Fruit fly (Drosophila melanogaster) whole organism, embryonic: ENCODE measurements around the gene tHMG1.

Experiments used
- Adf1 ChIP-seq: fragments of 200-800 bp; sonication (Bioruptor generic); IDR thresholded peaks from 2 replicates; pipeline ENCODE4 v1.3.6; 2022; ENCODE audit warnings: missing biosample characterization, missing genetic modification characterization
- Antp ChIP-seq: fragments of 200-800 bp; sonication (Bioruptor generic); optimal IDR thresholded peaks from 3 replicates; lab custom pipeline; 2016; ENCODE audit warnings: missing biosample characterization, missing genetic modification characterization
- BEAF-32 ChIP-seq: fragments of 200-800 bp; sonication (Bioruptor generic); optimal IDR thresholded peaks from 3 replicates; lab custom pipeline; 2017; ENCODE audit warnings: missing biosample characterization, missing genetic modification characterization, mild to moderate bottlenecking, moderate library complexity, missing genetic modification reagents
- CG12659 ChIP-seq: fragments of 200-800 bp; sonication (Bioruptor generic); optimal IDR thresholded peaks from 3 replicates; lab custom pipeline; 2017; ENCODE audit warnings: mild to moderate bottlenecking, missing biosample characterization, missing genetic modification reagents, missing genetic modification characterization
- CG15269 ChIP-seq: fragments of 200-800 bp; sonication (Bioruptor generic); optimal IDR thresholded peaks from 2 replicates; lab custom pipeline; 2018; ENCODE audit warnings: missing biosample characterization, mild to moderate bottlenecking, missing genetic modification characterization, moderate library complexity
- CG15479 ChIP-seq: fragments of 200-800 bp; sonication (Bioruptor generic); optimal IDR thresholded peaks from 3 replicates; lab custom pipeline; 2019; ENCODE audit warnings: missing biosample characterization, mild to moderate bottlenecking, missing genetic modification characterization, moderate library complexity
- CG15601 ChIP-seq: fragments of 200-800 bp; sonication (Bioruptor generic); optimal IDR thresholded peaks from 3 replicates; lab custom pipeline; 2019; ENCODE audit warnings: missing biosample characterization, mild to moderate bottlenecking, missing genetic modification characterization, moderate library complexity
- CG17359 ChIP-seq: fragments of 200-800 bp; sonication (Bioruptor generic); optimal IDR thresholded peaks from 3 replicates; lab custom pipeline; 2018; ENCODE audit warnings: missing biosample characterization, mild to moderate bottlenecking, missing genetic modification characterization, moderate library complexity
- CG17912 ChIP-seq: fragments of 200-800 bp; sonication (Bioruptor generic); optimal IDR thresholded peaks from 2 replicates; lab custom pipeline; 2018; ENCODE audit warnings: missing biosample characterization, mild to moderate bottlenecking, missing genetic modification characterization
- CG2199 ChIP-seq: fragments of 200-800 bp; sonication (Bioruptor generic); IDR thresholded peaks from 3 replicates; pipeline ENCODE4 v1.3.6; 2022; ENCODE audit warnings: missing biosample characterization, missing genetic modification characterization
- CG34376 ChIP-seq: fragments of 200-800 bp; sonication (Bioruptor generic); optimal IDR thresholded peaks from 2 replicates; lab custom pipeline; 2018; ENCODE audit warnings: missing biosample characterization, mild to moderate bottlenecking, missing genetic modification characterization
- CG4424 ChIP-seq: fragments of 200-800 bp; sonication (Bioruptor generic); optimal IDR thresholded peaks from 3 replicates; lab custom pipeline; 2016; ENCODE audit warnings: missing biosample characterization, missing genetic modification characterization
- CG6791 ChIP-seq: fragments of 200-800 bp; sonication (Bioruptor generic); IDR thresholded peaks from 3 replicates; pipeline ENCODE4 v1.3.6; 2022; ENCODE audit warnings: missing biosample characterization, missing genetic modification characterization; ENCODE audit not compliant: partially characterized antibody
- CG8359 ChIP-seq: fragments of 200-800 bp; sonication (Bioruptor generic); optimal IDR thresholded peaks from 2 replicates; lab custom pipeline; 2017; ENCODE audit warnings: missing biosample characterization, mild to moderate bottlenecking, missing genetic modification characterization, borderline replicate concordance
- CG8944 ChIP-seq: fragments of 200-800 bp; sonication (Bioruptor generic); optimal IDR thresholded peaks from 3 replicates; lab custom pipeline; 2016; ENCODE audit warnings: missing biosample characterization, missing genetic modification characterization
- Camta ChIP-seq: fragments of 200-800 bp; sonication (Bioruptor generic); optimal IDR thresholded peaks from 2 replicates; lab custom pipeline; 2016; ENCODE audit warnings: missing biosample characterization, missing genetic modification characterization
- CoRest ChIP-seq: fragments of 200-800 bp; sonication (Bioruptor generic); optimal IDR thresholded peaks from 3 replicates; lab custom pipeline; 2018; ENCODE audit warnings: missing biosample characterization, mild to moderate bottlenecking, missing genetic modification characterization, moderate library complexity
- Dbx ChIP-seq: fragments of 200-800 bp; sonication (Bioruptor generic); IDR thresholded peaks from 3 replicates; pipeline ENCODE4 v1.3.6; 2022; ENCODE audit warnings: missing biosample characterization, missing genetic modification characterization
- Dip3 ChIP-seq: fragments of 200-800 bp; sonication (Bioruptor generic); optimal IDR thresholded peaks from 3 replicates; lab custom pipeline; 2016; ENCODE audit warnings: missing biosample characterization, missing genetic modification characterization
- GATAe ChIP-seq: fragments of 200-800 bp; sonication (Bioruptor generic); conservative IDR thresholded peaks from 2 replicates; pipeline ENCODE4 v1.3.6; 2022; ENCODE audit warnings: missing biosample characterization, missing genetic modification characterization
- HLHmδ ChIP-seq: fragments of 200-800 bp; sonication (Bioruptor generic); optimal IDR thresholded peaks from 2 replicates; lab custom pipeline; 2018; ENCODE audit warnings: missing biosample characterization, mild to moderate bottlenecking, missing genetic modification characterization, moderate library complexity
- Hr39 ChIP-seq: fragments of >200 bp; optimal IDR thresholded peaks from 2 replicates; lab custom pipeline; 2017
- Hr51 ChIP-seq, 2 experiments: fragments of 200-800 bp; sonication (Bioruptor generic); optimal IDR thresholded peaks; 2 replicates in 1 of 2; 3 replicates in 1 of 2; lab custom pipeline; 2016 to 2018; ENCODE audit warnings: missing biosample characterization in 2 of 2, missing genetic modification characterization in 2 of 2, mild to moderate bottlenecking in 1 of 2, moderate library complexity in 1 of 2
- MBD-R2 ChIP-seq: fragments of 200-800 bp; sonication (Bioruptor generic); IDR thresholded peaks from 2 replicates; pipeline ENCODE4 v1.3.6; 2022; ENCODE audit warnings: missing biosample characterization, missing genetic modification characterization
- MESR4 ChIP-seq: fragments of 200-800 bp; sonication (Bioruptor generic); optimal IDR thresholded peaks from 2 replicates; lab custom pipeline; 2018; ENCODE audit warnings: missing biosample characterization, mild to moderate bottlenecking, missing genetic modification characterization, moderate library complexity
- Myb ChIP-seq: fragments of 200-800 bp; sonication (Bioruptor generic); optimal IDR thresholded peaks from 2 replicates; lab custom pipeline; 2016; ENCODE audit warnings: missing biosample characterization, missing genetic modification characterization
- Neu2 ChIP-seq: fragments of 200-800 bp; sonication (Bioruptor generic); optimal IDR thresholded peaks from 3 replicates; lab custom pipeline; 2016; ENCODE audit warnings: missing biosample characterization, missing genetic modification characterization, borderline replicate concordance
- Nf-YA ChIP-seq: fragments of 200-800 bp; sonication (Bioruptor generic); IDR thresholded peaks from 2 replicates; pipeline ENCODE4 v1.3.6; 2022; ENCODE audit warnings: missing biosample characterization, missing genetic modification characterization
- Rx ChIP-seq: fragments of 200-800 bp; sonication (Bioruptor generic); IDR thresholded peaks from 2 replicates; pipeline ENCODE4 v1.3.6; 2022; ENCODE audit warnings: missing biosample characterization, missing genetic modification characterization
- Sox100B ChIP-seq: fragments of 200-800 bp; sonication (Bioruptor generic); optimal IDR thresholded peaks from 3 replicates; lab custom pipeline; 2018; ENCODE audit warnings: missing biosample characterization, mild to moderate bottlenecking, missing genetic modification characterization
- Stat92E ChIP-seq, 3 experiments: fragments of >200 bp in 2 of 3; fragments of 200-800 bp in 1 of 3; sonication (Bioruptor generic) in 1 of 3; optimal IDR thresholded peaks; 2 replicates each; lab custom pipeline; 2017 to 2019; ENCODE audit warnings: missing biosample characterization in 3 of 3, missing genetic modification characterization in 3 of 3, mild to moderate bottlenecking in 1 of 3, moderate library complexity in 1 of 3
- Taf1 ChIP-seq: fragments of 200-800 bp; sonication (Bioruptor generic); IDR thresholded peaks from 2 replicates; pipeline ENCODE4 v1.3.6; 2022; ENCODE audit warnings: missing biosample characterization, missing genetic modification characterization
- Usf ChIP-seq: fragments of 200-800 bp; sonication (Bioruptor generic); optimal IDR thresholded peaks from 2 replicates; lab custom pipeline; 2017; ENCODE audit warnings: missing genotype, missing biosample characterization, missing genetic modification characterization
- bbx ChIP-seq: fragments of 200-800 bp; sonication (Bioruptor generic); IDR thresholded peaks from 2 replicates; pipeline ENCODE4 v1.3.6; 2022; ENCODE audit warnings: missing biosample characterization, missing genetic modification characterization; ENCODE audit not compliant: partially characterized antibody
- br ChIP-seq: fragments of >200 bp; optimal IDR thresholded peaks from 2 replicates; lab custom pipeline; 2017
- cas ChIP-seq: fragments of 200-800 bp; sonication (Bioruptor generic); IDR thresholded peaks from 2 replicates; pipeline ENCODE4 v1.3.6; 2022; ENCODE audit warnings: missing biosample characterization, missing genetic modification characterization
- chm ChIP-seq: fragments of 200-800 bp; sonication (Bioruptor generic); IDR thresholded peaks from 2 replicates; pipeline ENCODE4 v1.3.6; 2022; ENCODE audit warnings: missing biosample characterization, missing genetic modification characterization
- dmrt11E ChIP-seq: fragments of 200-800 bp; sonication (Bioruptor generic); optimal IDR thresholded peaks from 3 replicates; lab custom pipeline; 2018; ENCODE audit warnings: missing biosample characterization, mild to moderate bottlenecking, missing genetic modification characterization, moderate library complexity
- emc ChIP-seq: fragments of 200-800 bp; sonication (Bioruptor generic); optimal IDR thresholded peaks from 2 replicates; lab custom pipeline; 2016; ENCODE audit warnings: missing biosample characterization, missing genetic modification characterization
- ems ChIP-seq: fragments of 200-800 bp; sonication (Bioruptor generic); optimal IDR thresholded peaks from 3 replicates; lab custom pipeline; 2016; ENCODE audit warnings: missing biosample characterization, missing genetic modification characterization
- gce ChIP-seq: fragments of 200-800 bp; sonication (Bioruptor generic); IDR thresholded peaks from 3 replicates; pipeline ENCODE4 v1.3.6; 2022; ENCODE audit warnings: missing biosample characterization, missing genetic modification characterization
- hth ChIP-seq: fragments of >200 bp; optimal IDR thresholded peaks from 2 replicates; lab custom pipeline; 2017; ENCODE audit warnings: inconsistent platforms
- mld ChIP-seq: fragments of 200-800 bp; sonication (Bioruptor generic); IDR thresholded peaks from 3 replicates; pipeline ENCODE4 v1.3.6; 2022; ENCODE audit warnings: missing biosample characterization, missing genetic modification characterization; ENCODE audit not compliant: partially characterized antibody
- onecut ChIP-seq: fragments of 200-800 bp; sonication (Bioruptor generic); IDR thresholded peaks from 2 replicates; pipeline ENCODE4 v1.3.6; 2022; ENCODE audit warnings: missing biosample characterization, missing genetic modification characterization
- pum ChIP-seq: fragments of 200-800 bp; sonication (Bioruptor generic); optimal IDR thresholded peaks from 2 replicates; lab custom pipeline; 2016; ENCODE audit warnings: missing biosample characterization, missing genetic modification characterization
- pzg ChIP-seq: fragments of 200-800 bp; sonication (Bioruptor generic); optimal IDR thresholded peaks from 3 replicates; lab custom pipeline; 2018; ENCODE audit warnings: missing biosample characterization, mild to moderate bottlenecking, missing genetic modification characterization, moderate library complexity
- seq ChIP-seq: fragments of 200-800 bp; sonication (Bioruptor generic); IDR thresholded peaks from 2 replicates; pipeline ENCODE4 v1.3.6; 2022; ENCODE audit warnings: missing biosample characterization, missing genetic modification characterization
- sisA ChIP-seq: fragments of 200-800 bp; sonication (Bioruptor generic); IDR thresholded peaks from 2 replicates; pipeline ENCODE4 v1.3.6; 2022; ENCODE audit warnings: missing biosample characterization, missing genetic modification characterization
- sr ChIP-seq: fragments of 200-800 bp; sonication (Bioruptor generic); IDR thresholded peaks from 3 replicates; pipeline ENCODE4 v1.3.6; 2022; ENCODE audit warnings: missing biosample characterization, missing genetic modification characterization
- vfl ChIP-seq: fragments of 200-800 bp; sonication (Bioruptor generic); optimal IDR thresholded peaks from 2 replicates; lab custom pipeline; 2016; ENCODE audit warnings: missing biosample characterization, missing genetic modification characterization

tHMG1 gene

dm6 chr3R:22447195-22447873 is 44.3 kb upstream of the tHMG1 start, which contains the start of gene CG34288 (continued):
- TF ChIP-seq MBD-R2 (GFP tag; lab: Robert Waterston, UW) (peak; percentile 13; the same call in 1 of the 2 replicates), Dbx (GFP tag; lab: Robert Waterston, UW) (peak; percentile 75), sisA (GFP tag; lab: Robert Waterston, UW) (peak; percentile 51; the same call in 1 of the 2 replicates), Dip3 (no peak), CG15479 (GFP tag; lab: Kevin White, UChicago) (no peak), Stat92E (GFP tag; optimal IDR thresholded peaks at IDR 0.05; lab: Kevin White, UChicago) (no peak), GATAe (GFP tag; lab: Robert Waterston, UW) (peak; percentile 95), CG8359 (GFP tag; lab: Kevin White, UChicago) (no peak), chm (peak; percentile 13; the same call in 1 of the 2 replicates), pum (GFP tag; lab: Kevin White, UChicago) (no peak), cas (GFP tag; lab: Robert Waterston, UW) (peak; percentile 29; the same call in 1 of the 2 replicates), Usf (GFP tag; lab: Kevin White, UChicago) (no peak), CG17359 (no peak), seq (GFP tag; lab: Robert Waterston, UW) (no peak), pzg (GFP tag; lab: Kevin White, UChicago) (no peak), br (lab: Kevin White, UChicago) (no peak), onecut (peak; percentile 32), Camta (GFP tag; lab: Kevin White, UChicago) (no peak), CG34376 (GFP tag; lab: Kevin White, UChicago) (peak; percentile 89), ems (no peak), hth (lab: Kevin White, UChicago) (no peak), CG12659 (GFP tag; lab: Kevin White, UChicago) (no peak), Adf1 (no peak), CG15601 (tag; lab: Kevin White, UChicago) (no peak), Taf1 (GFP tag; lab: Robert Waterston, UW) (peak; percentile 51; the same call in 1 of the 2 replicates), mld (GFP tag; lab: Robert Waterston, UW) (no peak), vfl (no peak), Hr39 (lab: Kevin White, UChicago) (no peak), Myb (no peak), HLHmδ (no peak), Nf-YA (peak; percentile 35), CG4424 (GFP tag; lab: Kevin White, UChicago) (no peak), Sox100B (GFP tag; lab: Kevin White, UChicago) (no peak), CoRest (tag; lab: Kevin White, UChicago) (no peak), Antp (GFP tag; lab: Kevin White, UChicago) (peak; percentile 68), emc (GFP tag; lab: Kevin White, UChicago) (no peak), bbx (GFP tag; lab: Robert Waterston, UW) (peak; percentile 45), CG2199 (GFP tag; lab: Robert Waterston, UW) (0 out of 3 replicates have a peak, but pooled peaks have one; percentile 29), CG15269 (tag; lab: Kevin White, UChicago) (peak; percentile 39), gce (GFP tag; lab: Robert Waterston, UW) (0 out of 3 replicates have a peak, but pooled peaks have one; percentile 9), Hr51 (GFP tag; optimal IDR thresholded peaks at IDR 0.05; lab: Kevin White, UChicago) (peak in 1 of 2 experiments; percentile 47), CG6791 (GFP tag; lab: Robert Waterston, UW) (peak; percentile 25; the same call in 1 of the 3 replicates), BEAF-32 (GFP tag; lab: Kevin White, UChicago) (no peak), MESR4 (GFP tag; lab: Kevin White, UChicago) (no peak), CG17912 (GFP tag; lab: Kevin White, UChicago) (no peak), sr (GFP tag; lab: Robert Waterston, UW) (no peak), dmrt11E (tag; lab: Kevin White, UChicago) (no peak), CG8944 (no peak), Rx (GFP tag; lab: Robert Waterston, UW) (no peak), Neu2 (GFP tag; lab: Kevin White, UChicago) (no peak)
